Fruit fly (Drosophila melanogaster) Kc167 (cell line): ENCODE results near the gene CG5958.

ENCODE experiments used
- Myc ChIP-seq: fragments of >200 bp; optimal IDR thresholded peaks from 2 replicates; lab custom pipeline; 2017; ENCODE audit warnings: missing external identifiers
- Sin3A ChIP-seq: fragments of >200 bp; optimal IDR thresholded peaks from 2 replicates; lab custom pipeline; 2018; ENCODE audit warnings: missing external identifiers
- h ChIP-seq: fragments of >200 bp; optimal IDR thresholded peaks from 3 replicates; lab custom pipeline; 2018; ENCODE audit warnings: missing external identifiers
- insv ChIP-seq: fragments of >200 bp; optimal IDR thresholded peaks from 3 replicates; lab custom pipeline; 2018; ENCODE audit warnings: missing external identifiers
- psq ChIP-seq: fragments of >200 bp; optimal IDR thresholded peaks from 2 replicates; lab custom pipeline; 2017; ENCODE audit warnings: missing external identifiers
- ttk ChIP-seq: sonication (Bioruptor generic); optimal IDR thresholded peaks from 2 replicates; lab custom pipeline; 2017; ENCODE audit warnings: missing external identifiers

The CG5958 gene

DNA sequence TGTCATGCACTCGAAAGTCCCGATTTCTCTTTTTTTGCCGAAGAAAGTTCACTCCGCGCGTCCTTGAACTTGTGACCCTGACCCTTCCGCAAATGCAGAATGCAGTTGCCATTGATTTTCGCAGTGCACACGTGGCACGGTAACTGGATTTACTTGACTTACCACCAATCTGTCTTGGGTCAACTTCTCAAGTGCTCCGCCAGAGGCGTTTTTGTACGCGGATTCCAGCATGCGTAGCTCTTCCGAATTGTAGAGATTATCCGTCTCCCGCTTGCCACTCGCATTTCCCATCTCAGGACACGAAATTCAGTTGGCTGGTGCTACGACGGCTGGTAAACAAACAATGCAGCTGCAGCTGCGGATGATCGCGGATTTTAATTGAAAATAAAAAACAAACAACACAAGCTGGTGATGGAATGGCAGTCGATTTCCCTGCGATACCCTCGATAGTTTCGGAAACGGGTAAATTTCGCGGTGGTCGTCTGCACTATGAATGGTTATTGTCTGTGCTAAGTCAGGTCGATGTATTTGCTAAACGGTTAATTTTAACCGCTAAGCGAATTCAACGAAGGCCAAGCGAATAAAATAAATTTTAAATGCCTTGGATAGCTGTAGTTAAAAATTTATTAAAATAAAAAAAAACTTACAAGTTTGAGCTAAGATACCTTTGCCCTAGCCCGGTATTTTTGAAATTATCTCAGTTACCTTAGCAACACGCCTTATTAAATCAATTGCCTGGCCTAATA, 45.3 kb downstream of the CG5958 start, which contains the start of the genes CG5149 and gudu:
CG5149 (minus strand) TSS at position 441 of the 746 bp plus-strand sequence.
gudu (plus strand) TSS at position 696 of the 746 bp plus-strand sequence.
- TF ChIP-seq h (lab: Kevin White, UChicago) (no peak), psq (lab: Kevin White, UChicago) (no peak), Myc (no peak), Sin3A (lab: Kevin White, UChicago) (no peak), ttk (lab: Kevin White, UChicago) (no peak), insv (lab: Kevin White, UChicago) (no peak)

DNA sequence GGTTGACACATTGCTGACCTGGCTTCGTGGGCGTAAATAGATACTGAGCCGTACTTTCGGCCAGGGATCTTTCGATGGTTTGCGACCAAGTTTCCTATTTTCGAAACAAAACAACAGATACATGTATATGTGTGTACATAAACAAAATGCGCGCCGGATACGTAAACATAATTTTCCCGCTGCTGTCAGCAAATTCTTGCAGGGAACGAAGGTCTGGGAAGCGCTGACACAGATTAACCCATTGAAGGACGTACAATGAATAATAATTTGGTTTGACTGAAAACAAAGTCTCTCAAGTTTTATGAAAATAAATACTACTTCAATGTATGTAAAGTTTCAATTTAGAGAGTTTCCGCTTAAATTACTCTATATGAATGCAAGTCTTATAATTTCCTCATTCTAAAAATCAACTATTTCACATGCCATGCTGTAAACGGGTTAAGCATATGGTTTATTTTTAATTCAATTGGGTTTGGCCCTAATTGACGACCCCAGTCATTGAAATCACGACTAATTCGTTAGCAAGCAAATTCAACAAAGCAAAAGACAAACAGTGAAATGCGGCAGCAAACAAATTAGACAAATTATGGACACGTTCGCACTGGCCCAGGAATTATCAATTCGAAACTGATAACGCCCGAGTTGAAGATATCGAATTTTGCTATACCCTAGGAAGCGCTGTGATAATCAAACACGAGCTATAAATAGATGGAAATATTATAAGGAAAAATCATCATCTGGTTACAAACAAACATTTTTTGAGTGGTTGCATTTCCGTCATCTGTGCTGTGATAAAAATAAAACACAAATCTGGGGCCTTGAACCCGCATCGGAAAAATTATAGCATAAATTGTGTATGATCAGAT, 46.5 kb downstream of the CG5958 start:
- TF ChIP-seq h (lab: Kevin White, UChicago) = no peak
- no peak for TF ChIP-seq psq (lab: Kevin White, UChicago)
- TF ChIP-seq Myc = no peak
- no peak for TF ChIP-seq Sin3A (lab: Kevin White, UChicago)
- TF ChIP-seq insv (lab: Kevin White, UChicago) = no peak
- TF ChIP-seq ttk (lab: Kevin White, UChicago) = no peak
